In the genomic region with DNA sequence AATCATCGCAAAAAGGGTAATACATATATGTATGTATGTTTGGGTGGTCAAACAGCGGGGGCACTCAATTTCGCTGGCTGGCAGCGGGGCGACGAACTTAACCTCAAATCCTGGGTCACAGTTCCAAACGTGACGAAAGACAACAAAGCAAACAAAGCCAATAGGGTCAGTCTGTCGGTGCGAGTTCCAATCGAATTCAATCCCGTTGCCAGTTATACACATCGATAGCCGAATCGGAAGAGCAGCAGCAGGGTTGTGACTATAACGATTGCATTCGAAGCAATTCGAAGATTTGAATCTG, we compare ENCODE assay signal across 4 fruit fly cellular contexts.
TF ChIP-seq lines count a peak whose summit lies in the region.

No protein-coding gene starts in this region.

- no peak for TF ChIP-seq CTCF in whole organism, embryonic (GFP tag; optimal IDR thresholded peaks at IDR 0.05; lab: Kevin White, UChicago)

TF ChIP-seq in whole organism, adult, 20 proteins besides CTCF, POLR2A, EP300 and RAD21:
- TF ChIP-seq cnc (optimal IDR thresholded peaks at IDR 0.05; lab: Kevin White, UChicago) (no peak), bab1 (GFP tag; optimal IDR thresholded peaks at IDR 0.05; lab: Kevin White, UChicago) (no peak), Mnt (GFP tag; optimal IDR thresholded peaks at IDR 0.05; lab: Kevin White, UChicago) (peak; percentile 19), Clk (GFP tag; optimal IDR thresholded peaks at IDR 0.05; lab: Kevin White, UChicago) (no peak)

TF ChIP-seq in whole organism, embryonic, 481 proteins besides CTCF, POLR2A, EP300 and RAD21:
- peak; percentile 36 for TF ChIP-seq Med (GFP tag; lab: Kevin White, UChicago)
- TF ChIP-seq cg (GFP tag; optimal IDR thresholded peaks at IDR 0.05; lab: Kevin White, UChicago): peak; percentile 40
- peak; percentile 27 for TF ChIP-seq nom (GFP tag; optimal IDR thresholded peaks at IDR 0.05; lab: Kevin White, UChicago)
- no peak for TF ChIP-seq CG11398 (GFP tag; optimal IDR thresholded peaks at IDR 0.05; lab: Kevin White, UChicago)
- peak; percentile 33 for TF ChIP-seq Ets65A (GFP tag; lab: Kevin White, UChicago)
- TF ChIP-seq Tbp (GFP tag; optimal IDR thresholded peaks at IDR 0.05; lab: Kevin White, UChicago): no peak
- TF ChIP-seq h (optimal IDR thresholded peaks at IDR 0.05; lab: Kevin White, UChicago): no peak
- TF ChIP-seq MESR4 (GFP tag; optimal IDR thresholded peaks at IDR 0.05; lab: Kevin White, UChicago): peak; percentile 74
- TF ChIP-seq tin (GFP tag; optimal IDR thresholded peaks at IDR 0.05; lab: Kevin White, UChicago): no peak
- TF ChIP-seq Hr78 (GFP tag; optimal IDR thresholded peaks at IDR 0.05; lab: Kevin White, UChicago): peak in 1 of 2 experiments; percentile 78
- TF ChIP-seq B-H2 (GFP tag; optimal IDR thresholded peaks at IDR 0.05; lab: Kevin White, UChicago): no peak
- peak; percentile 80 for TF ChIP-seq Meics (GFP tag; optimal IDR thresholded peaks at IDR 0.05; lab: Kevin White, UChicago)
- TF ChIP-seq Hr39 (optimal IDR thresholded peaks at IDR 0.05; lab: Kevin White, UChicago): no peak
- no peak for TF ChIP-seq Vsx1 (GFP tag; optimal IDR thresholded peaks at IDR 0.05; lab: Kevin White, UChicago)
- TF ChIP-seq Eip74EF (GFP tag; optimal IDR thresholded peaks at IDR 0.05; lab: Kevin White, UChicago): no peak
- peak; percentile 95 for TF ChIP-seq bigmax (GFP tag; optimal IDR thresholded peaks at IDR 0.05; lab: Kevin White, UChicago)
- no peak for TF ChIP-seq tx (GFP tag; optimal IDR thresholded peaks at IDR 0.05; lab: Kevin White, UChicago)
- no peak for TF ChIP-seq toy (GFP tag; IDR thresholded peaks at IDR 0.05; lab: Robert Waterston, UW)
- no peak for TF ChIP-seq Mes4 (GFP tag; optimal IDR thresholded peaks at IDR 0.05; lab: Kevin White, UChicago)
- no peak for TF ChIP-seq HHEX (GFP tag; optimal IDR thresholded peaks at IDR 0.05; lab: Kevin White, UChicago)
- no peak for TF ChIP-seq NK7.1 (GFP tag; optimal IDR thresholded peaks at IDR 0.05; lab: Kevin White, UChicago)

TF ChIP-seq in whole organism, prepupa, 60 proteins besides CTCF, POLR2A, EP300 and RAD21:
- TF ChIP-seq CG6808 (GFP tag; optimal IDR thresholded peaks at IDR 0.05; lab: Kevin White, UChicago) (no peak), Ets96B (tag; optimal IDR thresholded peaks at IDR 0.05; lab: Kevin White, UChicago) (no peak), Smox (GFP tag; optimal IDR thresholded peaks at IDR 0.05; lab: Kevin White, UChicago) (no peak), fkh (GFP tag; optimal IDR thresholded peaks at IDR 0.05; lab: Kevin White, UChicago) (peak; percentile 46), svp (GFP tag; lab: Kevin White, UChicago) (peak; percentile 92), Sox102F (GFP tag; optimal IDR thresholded peaks at IDR 0.05; lab: Kevin White, UChicago) (no peak), Sox14 (GFP tag; optimal IDR thresholded peaks at IDR 0.05; lab: Kevin White, UChicago) (peak; percentile 8), CG11902 (GFP tag; optimal IDR thresholded peaks at IDR 0.05; lab: Kevin White, UChicago) (no peak), CG4318 (GFP tag; optimal IDR thresholded peaks at IDR 0.05; lab: Kevin White, UChicago) (no peak), topi (GFP tag; optimal IDR thresholded peaks at IDR 0.05; lab: Kevin White, UChicago) (no peak)
TF ChIP-seq in whole organism, prepupa: peak in this region for 3.

TF ChIP-seq in whole organism, pupa, 21 proteins besides CTCF, POLR2A, EP300 and RAD21:
- TF ChIP-seq EcR (GFP tag; optimal IDR thresholded peaks at IDR 0.05; lab: Kevin White, UChicago) (peak; percentile 93), D1 (tag; optimal IDR thresholded peaks at IDR 0.05; lab: Kevin White, UChicago) (no peak), rn (GFP tag; IDR thresholded peaks at IDR 0.05; lab: Robert Waterston, UW) (no peak), CG4496 (GFP tag; IDR thresholded peaks at IDR 0.05; lab: Robert Waterston, UW) (no peak), Snoo (tag; optimal IDR thresholded peaks at IDR 0.05; lab: Kevin White, UChicago) (no peak), CG13204 (GFP tag; optimal IDR thresholded peaks at IDR 0.05; lab: Kevin White, UChicago) (no peak), fd96Ca (GFP tag; IDR thresholded peaks at IDR 0.05; lab: Robert Waterston, UW) (no peak), CG9948 (tag; optimal IDR thresholded peaks at IDR 0.05; lab: Kevin White, UChicago) (no peak)
TF ChIP-seq in whole organism, pupa: peak in this region for 1.
